Worm (Caenorhabditis elegans) whole organism, L3 larva: ENCODE data around the gene scav-4.

Experiments used
- R02D3.7 ChIP-seq: fragments of 150-350 bp; optimal IDR thresholded peaks from 2 replicates; lab custom pipeline; 2014; ENCODE audit warnings: missing biosample characterization, missing genetic modification characterization
- ama-1 ChIP-seq: fragments of 150-350 bp; optimal IDR thresholded peaks from 2 replicates; lab custom pipeline; 2018
- ceh-16 ChIP-seq: sonication (generic microtip); optimal IDR thresholded peaks from 2 replicates; lab custom pipeline; 2017; ENCODE audit warnings: missing biosample characterization, missing genetic modification characterization
- ceh-28 ChIP-seq: fragments of 150-350 bp; optimal IDR thresholded peaks from 2 replicates; lab custom pipeline; 2014; ENCODE audit warnings: missing biosample characterization, missing genetic modification reagents, missing genetic modification characterization
- elt-2 ChIP-seq: sonication (generic microtip); optimal IDR thresholded peaks from 2 replicates; lab custom pipeline; 2016; ENCODE audit warnings: missing genetic modification reagents, mild to moderate bottlenecking, missing genetic modification characterization, missing compliant biosample characterization
- elt-3 ChIP-seq, 3 experiments: fragments of 150-350 bp in 1 of 3; sonication (generic microtip) in 2 of 3; optimal IDR thresholded peaks; 2 replicates in 2 of 3; 4 replicates in 1 of 3; lab custom pipeline; 2014 to 2017; ENCODE audit warnings: missing biosample characterization in 3 of 3, missing genetic modification characterization in 3 of 3
- fos-1 ChIP-seq: fragments of 150-350 bp; optimal IDR thresholded peaks from 2 replicates; lab custom pipeline; 2014; ENCODE audit warnings: missing biosample characterization, missing genetic modification characterization
- lin-15B ChIP-seq: fragments of 150-350 bp; optimal IDR thresholded peaks from 2 replicates; lab custom pipeline; 2014; ENCODE audit warnings: missing biosample characterization, missing genetic modification characterization
- nhr-12 ChIP-seq: fragments of 150-350 bp; optimal IDR thresholded peaks from 2 replicates; lab custom pipeline; 2014; ENCODE audit warnings: missing biosample characterization, missing genetic modification characterization
- nhr-23 ChIP-seq: fragments of 150-350 bp; optimal IDR thresholded peaks from 2 replicates; lab custom pipeline; 2014; ENCODE audit warnings: missing biosample characterization, missing genetic modification reagents, missing genetic modification characterization
- nhr-76 ChIP-seq: fragments of 150-350 bp; sonication (generic microtip); optimal IDR thresholded peaks from 5 replicates; lab custom pipeline; 2014; ENCODE audit warnings: missing biosample characterization, missing genetic modification characterization
- nhr-77 ChIP-seq: fragments of 150-350 bp; optimal IDR thresholded peaks from 2 replicates; lab custom pipeline; 2014; ENCODE audit warnings: missing biosample characterization, missing genetic modification characterization
- skn-1 ChIP-seq: fragments of 150-350 bp; optimal IDR thresholded peaks from 2 replicates; lab custom pipeline; 2014; ENCODE audit warnings: missing biosample characterization, missing genetic modification characterization
- unc-62 ChIP-seq: fragments of 150-350 bp; sonication (generic microtip); optimal IDR thresholded peaks from 4 replicates; lab custom pipeline; 2014; ENCODE audit warnings: missing biosample characterization, missing genetic modification reagents, missing genetic modification characterization

ce11 chrX:13006734-13007133, 25.2 kb downstream of the scav-4 start:
- TF ChIP-seq lin-15B (tag; lab: Kevin White, UChicago) (no peak), ceh-28 (tag; lab: Kevin White, UChicago) (no peak), elt-3 (tag; optimal IDR thresholded peaks at IDR 0.05; lab: Kevin White, UChicago) (no peak), ama-1 (lab: Kevin White, UChicago) (no peak), skn-1 (tag; lab: Kevin White, UChicago) (no peak), ceh-16 (tag; lab: Kevin White, UChicago) (no peak), nhr-76 (tag; lab: Kevin White, UChicago) (no peak), nhr-23 (tag; lab: Kevin White, UChicago) (no peak), elt-2 (no peak), nhr-77 (tag; lab: Kevin White, UChicago) (no peak), R02D3.7 (no peak), nhr-12 (tag; lab: Kevin White, UChicago) (no peak), fos-1 (no peak), unc-62 (GFP tag; lab: Kevin White, UChicago) (no peak)
